Fruit fly (Drosophila melanogaster) whole organism, pupa: ENCODE results near the gene mRpS23.

ENCODE experiments used
- CG13204 ChIP-seq: fragments of 200-800 bp; sonication (Bioruptor generic); optimal IDR thresholded peaks from 2 replicates; lab custom pipeline; 2018; ENCODE audit warnings: missing biosample characterization, mild to moderate bottlenecking, missing genetic modification characterization, moderate library complexity
- CG14655 ChIP-seq: fragments of 200-800 bp; sonication (Bioruptor generic); optimal IDR thresholded peaks from 3 replicates; lab custom pipeline; 2017; ENCODE audit warnings: mild to moderate bottlenecking, missing biosample characterization, missing genetic modification reagents, missing genetic modification characterization
- CG17806 ChIP-seq: fragments of 200-800 bp; sonication (Bioruptor generic); optimal IDR thresholded peaks from 2 replicates; lab custom pipeline; 2018; ENCODE audit warnings: missing biosample characterization, mild to moderate bottlenecking, missing genetic modification characterization, moderate library complexity
- CG32121 ChIP-seq: fragments of 200-800 bp; sonication (Bioruptor generic); IDR thresholded peaks from 2 replicates; pipeline ENCODE4 v1.3.6; 2022; ENCODE audit warnings: missing biosample characterization, missing genetic modification characterization
- CG34367 ChIP-seq: fragments of 200-800 bp; sonication (Bioruptor generic); optimal IDR thresholded peaks from 2 replicates; lab custom pipeline; 2018; ENCODE audit warnings: missing biosample characterization, mild to moderate bottlenecking, missing genetic modification characterization
- CG8159 ChIP-seq: fragments of 200-800 bp; sonication (Bioruptor generic); optimal IDR thresholded peaks from 3 replicates; lab custom pipeline; 2018; ENCODE audit warnings: missing biosample characterization, mild to moderate bottlenecking, missing genetic modification characterization, moderate library complexity
- D1 ChIP-seq: fragments of 200-800 bp; sonication (Bioruptor generic); optimal IDR thresholded peaks from 2 replicates; lab custom pipeline; 2018; ENCODE audit warnings: missing biosample characterization, mild to moderate bottlenecking, missing genetic modification characterization, moderate library complexity
- EcR ChIP-seq: fragments of 200-800 bp; sonication (Bioruptor generic); optimal IDR thresholded peaks from 3 replicates; lab custom pipeline; 2019; ENCODE audit warnings: missing biosample characterization, missing genetic modification characterization, mild to moderate bottlenecking, moderate library complexity, missing genetic modification reagents
- Ets98B ChIP-seq: fragments of 200-800 bp; sonication (Bioruptor generic); IDR thresholded peaks from 2 replicates; pipeline ENCODE4 v1.3.6; 2022; ENCODE audit warnings: missing biosample characterization, missing genetic modification characterization
- Pif1B ChIP-seq: fragments of 200-800 bp; sonication (Bioruptor generic); optimal IDR thresholded peaks from 3 replicates; lab custom pipeline; 2016; ENCODE audit warnings: missing biosample characterization, missing genetic modification characterization
- fd96Ca ChIP-seq: fragments of 200-800 bp; sonication (Bioruptor generic); IDR thresholded peaks from 3 replicates; pipeline ENCODE4 v1.3.6; 2022; ENCODE audit warnings: missing biosample characterization, missing genetic modification characterization
- gl ChIP-seq: fragments of 200-800 bp; sonication (Bioruptor generic); optimal IDR thresholded peaks from 2 replicates; lab custom pipeline; 2018; ENCODE audit warnings: missing biosample characterization, mild to moderate bottlenecking, missing genetic modification characterization
- rn ChIP-seq: fragments of 200-800 bp; sonication (Bioruptor generic); IDR thresholded peaks from 2 replicates; pipeline ENCODE4 v1.3.6; 2022; ENCODE audit warnings: missing biosample characterization, missing genetic modification characterization

dm6 chr2L:13833058-13833457 is 1.8 kb downstream of the mRpS23 start, which contains the start of the genes GatC, PolG2 and Polr2C:
- no peak for TF ChIP-seq CG14655 (GFP tag; lab: Kevin White, UChicago)
- no peak for TF ChIP-seq Pif1B (GFP tag; lab: Kevin White, UChicago)
- no peak for TF ChIP-seq fd96Ca (GFP tag; lab: Robert Waterston, UW)
- TF ChIP-seq CG13204 (GFP tag; lab: Kevin White, UChicago): no peak
- TF ChIP-seq CG34367 (tag; lab: Kevin White, UChicago): no peak
- TF ChIP-seq CG8159 (tag; lab: Kevin White, UChicago): no peak
- TF ChIP-seq EcR: no peak
- TF ChIP-seq CG32121: no peak
- TF ChIP-seq CG17806 (tag; lab: Kevin White, UChicago): no peak
- TF ChIP-seq gl: no peak
- no peak for TF ChIP-seq D1
- TF ChIP-seq Ets98B: no peak
- no peak for TF ChIP-seq rn (GFP tag; lab: Robert Waterston, UW)
